Worm (Caenorhabditis elegans): Measurements from ENCODE around the gene F20A1.8.

DNA sequence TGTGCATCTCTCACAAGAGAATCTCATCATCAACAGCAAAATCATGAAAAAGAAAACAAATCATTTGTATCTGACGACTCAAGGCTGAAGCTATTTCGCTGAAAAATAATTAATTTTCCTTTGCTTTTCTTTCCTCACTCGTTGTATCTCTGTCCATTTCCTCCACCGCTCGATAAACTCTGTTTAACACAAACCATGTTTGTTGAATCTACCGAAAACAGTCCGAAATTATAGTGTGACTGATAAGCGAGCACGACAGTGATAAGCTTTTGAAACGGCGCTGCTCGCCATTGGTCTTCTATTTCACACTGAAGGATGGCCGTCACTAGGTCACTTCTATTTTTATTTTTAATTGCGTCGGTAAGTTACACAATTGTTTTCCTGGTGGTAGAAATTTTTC lies 28.2 kb upstream of the F20A1.8 start, which contains the start of gene npa-1:
- TF ChIP-seq scrt-1 (GFP tag; IDR thresholded peaks at IDR 0.05) (no peak), ceh-36 (tag; optimal IDR thresholded peaks at IDR 0.05) (no peak), hmbx-1 (tag; optimal IDR thresholded peaks at IDR 0.05) (no peak), B0310.2 (tag; optimal IDR thresholded peaks at IDR 0.05) (no peak), ama-1 (optimal IDR thresholded peaks at IDR 0.05) (no peak), flt-1 (GFP tag; IDR thresholded peaks at IDR 0.05) (no peak), ets-7 (tag; optimal IDR thresholded peaks at IDR 0.05) (no peak)
